Fruit fly (Drosophila melanogaster) whole organism: Measurements from ENCODE around the gene E2f2.

Source experiments
- CG8478 ChIP-seq: fragments of >200 bp; optimal IDR thresholded peaks from 2 replicates; lab custom pipeline; 2018; ENCODE audit warnings: inconsistent platforms
- pan ChIP-seq: fragments of >200 bp; optimal IDR thresholded peaks from 2 replicates; lab custom pipeline; 2017
- usp ChIP-seq: fragments of >200 bp; optimal IDR thresholded peaks from 2 replicates; lab custom pipeline; 2017; ENCODE audit warnings: missing biosample characterization, missing genetic modification characterization, mixed read lengths

DNA sequence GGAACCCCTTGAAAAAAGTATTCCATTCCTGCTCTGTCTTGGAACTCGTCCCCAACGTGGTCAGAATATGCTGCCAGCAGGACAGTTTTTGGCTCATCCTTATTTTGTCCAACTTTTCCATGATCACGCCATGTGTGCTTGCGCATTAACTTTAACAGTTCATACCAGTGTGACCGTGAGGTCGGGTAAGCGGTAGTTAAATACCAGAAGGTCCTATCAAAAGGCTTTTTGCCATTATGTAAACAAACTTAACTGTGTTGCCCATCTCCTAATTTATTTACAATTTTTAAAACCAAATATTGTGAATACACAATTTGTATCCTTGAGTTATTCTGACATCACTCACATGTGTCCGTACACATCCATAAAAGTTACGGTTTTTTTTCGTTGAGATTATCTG lies 8.3 kb downstream of the E2f2 start, which contains the start of gene del:
- TF ChIP-seq pan (lab: Kevin White, UChicago) = no peak
- no peak for TF ChIP-seq usp (GFP tag; lab: Kevin White, UChicago)
- TF ChIP-seq CG8478 (lab: Kevin White, UChicago) = no peak
